Fruit fly (Drosophila melanogaster): Measurements from ENCODE around the gene CG34015.

Gene CG34015

dm6 chrX:16448252-16449191, at the start of gene CG34015, which contains the start of gene eIF4H1 (continued):
- TF ChIP-seq Neu2 (GFP tag; optimal IDR thresholded peaks at IDR 0.05; ENCODE audit: borderline replicate concordance), result no peak
- TF ChIP-seq CG10543 (GFP tag; optimal IDR thresholded peaks at IDR 0.05), result no peak
- no peak for TF ChIP-seq CG6683 (GFP tag; optimal IDR thresholded peaks at IDR 0.05)
- no peak for TF ChIP-seq CG31441 (GFP tag; IDR thresholded peaks at IDR 0.05)
- no peak for TF ChIP-seq Myb (GFP tag; optimal IDR thresholded peaks at IDR 0.05)
- TF ChIP-seq row (GFP tag; IDR thresholded peaks at IDR 0.05), result 0 out of 3 replicates have a peak, but pooled peaks have one; percentile 11
- no peak for TF ChIP-seq CG1529 (GFP tag; optimal IDR thresholded peaks at IDR 0.05)
- no peak for TF ChIP-seq Dek (tag; optimal IDR thresholded peaks at IDR 0.05)
- TF ChIP-seq sima (GFP tag; optimal IDR thresholded peaks at IDR 0.05), result no peak
- TF ChIP-seq MESR4 (GFP tag; optimal IDR thresholded peaks at IDR 0.05), result peak; percentile 87
- TF ChIP-seq Hmx (GFP tag; optimal IDR thresholded peaks at IDR 0.05), result no peak
- TF ChIP-seq tgo (GFP tag; IDR thresholded peaks at IDR 0.05), result no peak
- no peak for TF ChIP-seq CG14965 (GFP tag; optimal IDR thresholded peaks at IDR 0.05; ENCODE audit: borderline replicate concordance)
- TF ChIP-seq HmgZ (tag; optimal IDR thresholded peaks at IDR 0.05), result peak; percentile 32
- TF ChIP-seq CG9797 (GFP tag; optimal IDR thresholded peaks at IDR 0.05), result peak; percentile 85
- TF ChIP-seq CG8478 (optimal IDR thresholded peaks at IDR 0.05), result peak; percentile 89
- peak; percentile 74 for TF ChIP-seq amos (GFP tag; IDR thresholded peaks at IDR 0.05; ENCODE audit: partially characterized antibody)
- TF ChIP-seq NK7.1 (GFP tag; optimal IDR thresholded peaks at IDR 0.05), result no peak
- no peak for TF ChIP-seq ham (GFP tag; IDR thresholded peaks at IDR 0.05)
- no peak for TF ChIP-seq fru (optimal IDR thresholded peaks at IDR 0.05)
- no peak for TF ChIP-seq tap (tag; optimal IDR thresholded peaks at IDR 0.05)
- peak; percentile 40 for TF ChIP-seq CG15514 (GFP tag; optimal IDR thresholded peaks at IDR 0.05)
- TF ChIP-seq ewg (GFP tag; optimal IDR thresholded peaks at IDR 0.05), result peak; percentile 92
- no peak for TF ChIP-seq H15 (GFP tag; IDR thresholded peaks at IDR 0.05)
- TF ChIP-seq mirr (GFP tag; optimal IDR thresholded peaks at IDR 0.05), result no peak
- no peak for TF ChIP-seq CG10321 (GFP tag; IDR thresholded peaks at IDR 0.05)
- no peak for TF ChIP-seq gcm (GFP tag; optimal IDR thresholded peaks at IDR 0.05)
- no peak for TF ChIP-seq CG18764 (GFP tag; optimal IDR thresholded peaks at IDR 0.05)
- no peak for TF ChIP-seq chn (GFP tag; optimal IDR thresholded peaks at IDR 0.05)
- peak; percentile 50 for TF ChIP-seq CG15601 (tag; optimal IDR thresholded peaks at IDR 0.05)
- no peak for TF ChIP-seq ash1 (GFP tag; optimal IDR thresholded peaks at IDR 0.05)
- TF ChIP-seq CG2116 (GFP tag; optimal IDR thresholded peaks at IDR 0.05), result peak; percentile 92
- TF ChIP-seq wek (GFP tag; optimal IDR thresholded peaks at IDR 0.05), result no peak
- no peak for TF ChIP-seq Lpt (GFP tag; optimal IDR thresholded peaks at IDR 0.05)
- TF ChIP-seq Chrac-16 (GFP tag; optimal IDR thresholded peaks at IDR 0.05), result no peak
- TF ChIP-seq sug (tag; optimal IDR thresholded peaks at IDR 0.05), result peak; percentile 7
- TF ChIP-seq Abd-B (GFP tag; optimal IDR thresholded peaks at IDR 0.05), result no peak
- peak; percentile 73 for TF ChIP-seq unc-4 (GFP tag; IDR thresholded peaks at IDR 0.05; ENCODE audit: partially characterized antibody)
- TF ChIP-seq cg (GFP tag; optimal IDR thresholded peaks at IDR 0.05), result peak; percentile 99
- TF ChIP-seq NFAT (GFP tag; IDR thresholded peaks at IDR 0.05), result no peak
- TF ChIP-seq gt (GFP tag; IDR thresholded peaks at IDR 0.05), result no peak
- no peak for TF ChIP-seq twi (tag; optimal IDR thresholded peaks at IDR 0.05)
- TF ChIP-seq Blimp-1 (GFP tag; optimal IDR thresholded peaks at IDR 0.05), result no peak
- peak; percentile 50 for TF ChIP-seq Sin3A (optimal IDR thresholded peaks at IDR 0.05)
- TF ChIP-seq sens (GFP tag), result peak; percentile 63
- TF ChIP-seq aop (GFP tag; IDR thresholded peaks at IDR 0.05), result no peak
- TF ChIP-seq chinmo (GFP tag; IDR thresholded peaks at IDR 0.05; ENCODE audit: partially characterized antibody), result peak; percentile 66; the same call in 2 of the 4 replicates
- peak; percentile 10 for TF ChIP-seq CG2712 (tag; optimal IDR thresholded peaks at IDR 0.05)
- peak; percentile 27; the same call in 1 of the 2 replicates for TF ChIP-seq MBD-R2 (GFP tag; IDR thresholded peaks at IDR 0.05)
- TF ChIP-seq Xbp1 (GFP tag; optimal IDR thresholded peaks at IDR 0.05), result no peak
